Worm (Caenorhabditis elegans): ENCODE measurements around the gene C11D2.7.

ce11 chrIV:6201769-6202168 is 46.6 kb upstream of the C11D2.7 start, which contains the start of gene tkr-2:
- TF ChIP-seq ceh-45 (GFP tag; IDR thresholded peaks at IDR 0.05) (no peak), nhr-11 (tag; optimal IDR thresholded peaks at IDR 0.05) (no peak), hlh-6 (tag; optimal IDR thresholded peaks at IDR 0.05) (no peak), fkh-10 (GFP tag; optimal IDR thresholded peaks at IDR 0.05) (no peak), ceh-18 (tag; optimal IDR thresholded peaks at IDR 0.05) (no peak), pax-1 (tag; optimal IDR thresholded peaks at IDR 0.05) (no peak), hlh-30 (tag; optimal IDR thresholded peaks at IDR 0.05; ENCODE audit: insufficient read depth) (no peak)
